Fruit fly (Drosophila melanogaster): Measurements from ENCODE around the gene elg1.

dm6 chr3L:16166998-16167344, 35.1 kb downstream of the elg1 start:
- TF ChIP-seq CkIIα-i1 (GFP tag; IDR thresholded peaks at IDR 0.05): no peak
- TF ChIP-seq Gug (GFP tag; IDR thresholded peaks at IDR 0.05): no peak
- TF ChIP-seq lbe (GFP tag; optimal IDR thresholded peaks at IDR 0.05): no peak
- no peak for TF ChIP-seq en (GFP tag; optimal IDR thresholded peaks at IDR 0.05)
- no peak for TF ChIP-seq tx (GFP tag; optimal IDR thresholded peaks at IDR 0.05)
- no peak for TF ChIP-seq ems (GFP tag; optimal IDR thresholded peaks at IDR 0.05)
- no peak for TF ChIP-seq dmrt11E (tag; optimal IDR thresholded peaks at IDR 0.05)
- TF ChIP-seq cas (GFP tag; IDR thresholded peaks at IDR 0.05): no peak
- no peak for TF ChIP-seq sim (GFP tag; IDR thresholded peaks at IDR 0.05)
- no peak for TF ChIP-seq pita (GFP tag; optimal IDR thresholded peaks at IDR 0.05)
- no peak for TF ChIP-seq fd3F (GFP tag; optimal IDR thresholded peaks at IDR 0.05)
- TF ChIP-seq yki (optimal IDR thresholded peaks at IDR 0.05): no peak
- TF ChIP-seq CG15269 (tag; optimal IDR thresholded peaks at IDR 0.05): no peak
